Fruit fly (Drosophila melanogaster): Measurements from ENCODE around the gene CG32221.

CG32221 gene

dm6 chr3L:19804908-19805307, 29.6 kb upstream of the CG32221 start, which contains the start of the genes TORIP and Ccdc58 (continued):
- TF ChIP-seq CG13287 (GFP tag; IDR thresholded peaks at IDR 0.05; ENCODE audit: partially characterized antibody) (peak; percentile 86), CG30020 (tag; optimal IDR thresholded peaks at IDR 0.05) (no peak), CG6765 (GFP tag; optimal IDR thresholded peaks at IDR 0.05) (no peak), Dfd (GFP tag; optimal IDR thresholded peaks at IDR 0.05) (no peak), nau (GFP tag; optimal IDR thresholded peaks at IDR 0.05) (no peak), CG11696 (GFP tag; IDR thresholded peaks at IDR 0.05) (no peak), Ssrp (tag; optimal IDR thresholded peaks at IDR 0.05) (no peak), slbo (GFP tag; IDR thresholded peaks at IDR 0.05) (no peak), CG18619 (GFP tag; optimal IDR thresholded peaks at IDR 0.05) (no peak), CG15269 (tag; optimal IDR thresholded peaks at IDR 0.05) (no peak), Fer2 (tag; optimal IDR thresholded peaks at IDR 0.05) (no peak), gt (GFP tag; IDR thresholded peaks at IDR 0.05) (no peak), CG1024 (GFP tag; IDR thresholded peaks at IDR 0.05) (no peak), mld (GFP tag; IDR thresholded peaks at IDR 0.05; ENCODE audit: partially characterized antibody) (peak; percentile 75; the same call in 2 of the 3 replicates), Kr (GFP tag; optimal IDR thresholded peaks at IDR 0.05) (no peak), HLH4C (GFP tag; IDR thresholded peaks at IDR 0.05; ENCODE audit: partially characterized antibody) (peak; percentile 65; the same call in 2 of the 3 replicates), gro (GFP tag; optimal IDR thresholded peaks at IDR 0.05) (no peak), Dref (GFP tag; IDR thresholded peaks at IDR 0.05) (peak; percentile 64), CG16813 (GFP tag; IDR thresholded peaks at IDR 0.05; ENCODE audit: partially characterized antibody) (peak; percentile 72), BtbVII (GFP tag; optimal IDR thresholded peaks at IDR 0.05) (no peak), slou (GFP tag; optimal IDR thresholded peaks at IDR 0.05) (no peak), p53 (GFP tag; optimal IDR thresholded peaks at IDR 0.05) (no peak), MESR4 (GFP tag; optimal IDR thresholded peaks at IDR 0.05) (peak; percentile 27), H2.0 (GFP tag; IDR thresholded peaks at IDR 0.05) (no peak), sisA (GFP tag; IDR thresholded peaks at IDR 0.05) (no peak), Scr (GFP tag; IDR thresholded peaks at IDR 0.05; ENCODE audit: partially characterized antibody) (peak; percentile 82), trem (tag; optimal IDR thresholded peaks at IDR 0.05) (peak; percentile 25), Poxn (GFP tag; IDR thresholded peaks at IDR 0.05) (no peak), sob (GFP tag; IDR thresholded peaks at IDR 0.05) (no peak), dpn (GFP tag; optimal IDR thresholded peaks at IDR 0.05) (no peak), phol (tag; optimal IDR thresholded peaks at IDR 0.05) (peak; percentile 4), YL-1 (GFP tag; optimal IDR thresholded peaks at IDR 0.05) (no peak), zen2 (GFP tag; IDR thresholded peaks at IDR 0.05; ENCODE audit: partially characterized antibody) (peak; percentile 69; the same call in 2 of the 3 replicates), CG12299 (tag; optimal IDR thresholded peaks at IDR 0.05) (no peak), Fer3 (tag; optimal IDR thresholded peaks at IDR 0.05) (no peak), CG14860 (GFP tag; IDR thresholded peaks at IDR 0.05; ENCODE audit: partially characterized antibody) (peak; percentile 67), CG2202 (tag; optimal IDR thresholded peaks at IDR 0.05) (no peak), Fer1 (GFP tag; optimal IDR thresholded peaks at IDR 0.05) (no peak), Doc3 (GFP tag; IDR thresholded peaks at IDR 0.05; ENCODE audit: partially characterized antibody) (peak; percentile 82), Ptx1 (GFP tag; IDR thresholded peaks at IDR 0.05) (no peak), CG30403 (GFP tag; optimal IDR thresholded peaks at IDR 0.05) (no peak), tgo (GFP tag; IDR thresholded peaks at IDR 0.05) (no peak), HLH3B (GFP tag; IDR thresholded peaks at IDR 0.05) (no peak), Hr51 (GFP tag; optimal IDR thresholded peaks at IDR 0.05) (no peak), al (GFP tag; IDR thresholded peaks at IDR 0.05) (no peak), CG8290 (GFP tag; optimal IDR thresholded peaks at IDR 0.05) (no peak), CG8290 (tag; optimal IDR thresholded peaks at IDR 0.05) (no peak), CG32532 (GFP tag; IDR thresholded peaks at IDR 0.05) (no peak), lov (optimal IDR thresholded peaks at IDR 0.05) (no peak), lov (GFP tag; IDR thresholded peaks at IDR 0.05) (no peak), CG7963 (GFP tag; IDR thresholded peaks at IDR 0.05; ENCODE audit: partially characterized antibody) (0 out of 3 replicates have a peak, but pooled peaks have one; percentile 54)
